Fruit fly (Drosophila melanogaster) whole organism, embryonic: ENCODE data around the gene CG42671.

ENCODE experiments used
- Atf6 ChIP-seq: fragments of 200-800 bp; sonication (Bioruptor generic); IDR thresholded peaks from 2 replicates; pipeline ENCODE4 v1.3.6; 2022; ENCODE audit warnings: missing biosample characterization, missing genetic modification characterization
- B-H2 ChIP-seq: fragments of 200-800 bp; sonication (Bioruptor generic); optimal IDR thresholded peaks from 2 replicates; lab custom pipeline; 2018; ENCODE audit warnings: missing biosample characterization, mild to moderate bottlenecking, missing genetic modification characterization
- CG10274 ChIP-seq: fragments of 200-800 bp; sonication (Bioruptor generic); optimal IDR thresholded peaks from 3 replicates; lab custom pipeline; 2017; ENCODE audit warnings: missing biosample characterization, mild to moderate bottlenecking, missing genetic modification characterization
- CG10321 ChIP-seq: fragments of 200-800 bp; sonication (Bioruptor generic); IDR thresholded peaks from 2 replicates; pipeline ENCODE4 v1.3.6; 2022; ENCODE audit warnings: missing biosample characterization, missing genetic modification characterization
- CG10462 ChIP-seq: fragments of 200-800 bp; sonication (Bioruptor generic); optimal IDR thresholded peaks from 2 replicates; lab custom pipeline; 2016; ENCODE audit warnings: missing biosample characterization, missing genetic modification characterization
- CG10654 ChIP-seq: fragments of 200-800 bp; sonication (Bioruptor generic); optimal IDR thresholded peaks from 2 replicates; lab custom pipeline; 2016; ENCODE audit warnings: missing biosample characterization, missing genetic modification characterization
- CG10959 ChIP-seq: fragments of 200-800 bp; sonication (Bioruptor generic); IDR thresholded peaks from 2 replicates; pipeline ENCODE4 v1.3.6; 2022; ENCODE audit warnings: missing biosample characterization, missing genetic modification characterization
- CG11093 ChIP-seq: fragments of 200-800 bp; sonication (Bioruptor generic); IDR thresholded peaks from 3 replicates; pipeline ENCODE4 v1.3.6; 2022; ENCODE audit warnings: missing biosample characterization, missing genetic modification characterization
- CG12071 ChIP-seq: fragments of 200-800 bp; sonication (Bioruptor generic); optimal IDR thresholded peaks from 3 replicates; lab custom pipeline; 2018; ENCODE audit warnings: missing biosample characterization, mild to moderate bottlenecking, missing genetic modification characterization
- CG12104 ChIP-seq: fragments of 200-800 bp; sonication (Bioruptor generic); optimal IDR thresholded peaks from 3 replicates; lab custom pipeline; 2016; ENCODE audit warnings: missing biosample characterization, missing genetic modification characterization
- CG12769 ChIP-seq: fragments of 200-800 bp; sonication (Bioruptor generic); optimal IDR thresholded peaks from 2 replicates; lab custom pipeline; 2019; ENCODE audit warnings: missing biosample characterization, mild to moderate bottlenecking, missing genetic modification characterization, moderate library complexity
- CG14710 ChIP-seq: fragments of 200-800 bp; sonication (Bioruptor generic); optimal IDR thresholded peaks from 3 replicates; lab custom pipeline; 2019; ENCODE audit warnings: missing biosample characterization, mild to moderate bottlenecking, missing genetic modification characterization, moderate library complexity
- CG15479 ChIP-seq: fragments of 200-800 bp; sonication (Bioruptor generic); optimal IDR thresholded peaks from 3 replicates; lab custom pipeline; 2019; ENCODE audit warnings: missing biosample characterization, mild to moderate bottlenecking, missing genetic modification characterization, moderate library complexity
- CG16813 ChIP-seq: fragments of 200-800 bp; sonication (Bioruptor generic); IDR thresholded peaks from 3 replicates; pipeline ENCODE4 v1.3.6; 2022; ENCODE audit warnings: missing biosample characterization, missing genetic modification characterization; ENCODE audit not compliant: partially characterized antibody
- CG16863 ChIP-seq: fragments of 200-800 bp; sonication (Bioruptor generic); optimal IDR thresholded peaks from 3 replicates; lab custom pipeline; 2016; ENCODE audit warnings: missing biosample characterization, missing genetic modification characterization
- CG17186 ChIP-seq: fragments of 200-800 bp; sonication (Bioruptor generic); optimal IDR thresholded peaks from 3 replicates; lab custom pipeline; 2017; ENCODE audit warnings: missing biosample characterization, missing genetic modification reagents, missing genetic modification characterization
- CG18262 ChIP-seq: fragments of 200-800 bp; optimal IDR thresholded peaks from 3 replicates; lab custom pipeline; 2019; ENCODE audit warnings: missing biosample characterization, mild to moderate bottlenecking, missing genetic modification characterization, moderate library complexity
- CG18599 ChIP-seq: fragments of 200-800 bp; sonication (Bioruptor generic); optimal IDR thresholded peaks from 3 replicates; lab custom pipeline; 2017; ENCODE audit warnings: missing biosample characterization, missing genetic modification characterization, mild to moderate bottlenecking, moderate library complexity, missing genetic modification reagents
- CG33557 ChIP-seq: fragments of 200-800 bp; sonication (Bioruptor generic); optimal IDR thresholded peaks from 2 replicates; lab custom pipeline; 2019; ENCODE audit warnings: missing biosample characterization, mild to moderate bottlenecking, missing genetic modification characterization, moderate library complexity
- CG3726 ChIP-seq: fragments of 200-800 bp; sonication (Bioruptor generic); IDR thresholded peaks from 3 replicates; pipeline ENCODE4, ENCODE4 v1.3.6; 2022; ENCODE audit warnings: missing biosample characterization, missing genetic modification characterization
- CG3995 ChIP-seq: fragments of 200-800 bp; sonication (Bioruptor generic); optimal IDR thresholded peaks from 3 replicates; lab custom pipeline; 2016; ENCODE audit warnings: missing biosample characterization, missing genetic modification characterization
- CG6254 ChIP-seq: fragments of 200-800 bp; sonication (Bioruptor generic); optimal IDR thresholded peaks from 3 replicates; lab custom pipeline; 2017; ENCODE audit warnings: mild to moderate bottlenecking, missing biosample characterization, missing genetic modification reagents, missing genetic modification characterization
- CG7372 ChIP-seq: fragments of 200-800 bp; sonication (Bioruptor generic); IDR thresholded peaks from 2 replicates; pipeline ENCODE4 v1.3.6; 2022; ENCODE audit warnings: missing biosample characterization, missing genetic modification characterization
- CG7987 ChIP-seq: fragments of 200-800 bp; sonication (Bioruptor generic); optimal IDR thresholded peaks from 2 replicates; lab custom pipeline; 2018; ENCODE audit warnings: missing biosample characterization, mild to moderate bottlenecking, missing genetic modification characterization, moderate library complexity
- CTCF ChIP-seq: fragments of 200-800 bp; sonication (Bioruptor generic); optimal IDR thresholded peaks from 2 replicates; lab custom pipeline; 2017; ENCODE audit warnings: missing biosample characterization, mild to moderate bottlenecking, missing genetic modification characterization, moderate library complexity
- H15 ChIP-seq: fragments of 200-800 bp; sonication (Bioruptor generic); IDR thresholded peaks from 3 replicates; pipeline ENCODE4 v1.3.6; 2022; ENCODE audit warnings: missing biosample characterization, missing genetic modification characterization
- H2.0 ChIP-seq: fragments of 200-800 bp; sonication (Bioruptor generic); IDR thresholded peaks from 2 replicates; pipeline ENCODE4 v1.3.6; 2022; ENCODE audit warnings: missing biosample characterization, missing genetic modification characterization
- MTF-1 ChIP-seq: fragments of 200-800 bp; sonication (Bioruptor generic); optimal IDR thresholded peaks from 2 replicates; lab custom pipeline; 2018; ENCODE audit warnings: missing biosample characterization, mild to moderate bottlenecking, missing genetic modification characterization, borderline replicate concordance
- NfI ChIP-seq: fragments of 200-800 bp; sonication (Bioruptor generic); optimal IDR thresholded peaks from 3 replicates; lab custom pipeline; 2018; ENCODE audit warnings: missing biosample characterization, mild to moderate bottlenecking, missing genetic modification characterization, moderate library complexity
- Poxn ChIP-seq: fragments of 200-800 bp; sonication (Bioruptor generic); IDR thresholded peaks from 2 replicates; pipeline ENCODE4 v1.3.6; 2022; ENCODE audit warnings: missing biosample characterization, missing genetic modification characterization
- Ravus ChIP-seq: fragments of 200-800 bp; sonication (Bioruptor generic); IDR thresholded peaks from 2 replicates; pipeline ENCODE4 v1.3.6; 2022; ENCODE audit warnings: missing biosample characterization, missing genetic modification characterization
- Sry-β ChIP-seq: fragments of 200-800 bp; sonication (Bioruptor generic); optimal IDR thresholded peaks from 2 replicates; lab custom pipeline; 2018; ENCODE audit warnings: missing biosample characterization, mild to moderate bottlenecking, missing genetic modification characterization, moderate library complexity
- az2 ChIP-seq: fragments of 200-800 bp; sonication (Bioruptor generic); optimal IDR thresholded peaks from 3 replicates; lab custom pipeline; 2016; ENCODE audit warnings: missing biosample characterization, missing genetic modification characterization
- bab2 ChIP-seq: fragments of 200-800 bp; sonication (Bioruptor generic); optimal IDR thresholded peaks from 2 replicates; lab custom pipeline; 2016; ENCODE audit warnings: missing biosample characterization, missing genetic modification characterization
- bowl ChIP-seq: fragments of 200-800 bp; sonication (Bioruptor generic); IDR thresholded peaks from 2 replicates; pipeline ENCODE4 v1.3.6; 2022; ENCODE audit warnings: missing biosample characterization, missing genetic modification characterization
- cato ChIP-seq: fragments of 200-800 bp; sonication (Bioruptor generic); optimal IDR thresholded peaks from 2 replicates; lab custom pipeline; 2016; ENCODE audit warnings: missing biosample characterization, missing genetic modification characterization, borderline replicate concordance
- corto ChIP-seq: fragments of 200-800 bp; sonication (Bioruptor generic); optimal IDR thresholded peaks from 2 replicates; lab custom pipeline; 2016; ENCODE audit warnings: missing biosample characterization, mild to moderate bottlenecking, missing genetic modification characterization, moderate library complexity
- da ChIP-seq: fragments of 200-800 bp; sonication (Bioruptor generic); optimal IDR thresholded peaks from 2 replicates; lab custom pipeline; 2016; ENCODE audit warnings: missing biosample characterization, missing genetic modification characterization
- dimm ChIP-seq: fragments of 200-800 bp; sonication (Bioruptor generic); IDR thresholded peaks from 2 replicates; pipeline ENCODE4 v1.3.6; 2022; ENCODE audit warnings: missing biosample characterization, missing genetic modification characterization
- grau ChIP-seq: fragments of 200-800 bp; optimal IDR thresholded peaks from 3 replicates; lab custom pipeline; 2019; ENCODE audit warnings: missing biosample characterization, mild to moderate bottlenecking, missing genetic modification characterization, moderate library complexity
- her ChIP-seq: fragments of 200-800 bp; sonication (Bioruptor generic); optimal IDR thresholded peaks from 2 replicates; lab custom pipeline; 2016; ENCODE audit warnings: missing biosample characterization, missing genetic modification characterization
- ken ChIP-seq: fragments of 200-800 bp; sonication (Bioruptor generic); IDR thresholded peaks from 3 replicates; pipeline ENCODE4 v1.3.6; 2022; ENCODE audit warnings: missing biosample characterization, missing genetic modification characterization
- nmo ChIP-seq: fragments of 200-800 bp; sonication (Bioruptor generic); optimal IDR thresholded peaks from 2 replicates; lab custom pipeline; 2018; ENCODE audit warnings: missing biosample characterization, mild to moderate bottlenecking, missing genetic modification characterization, moderate library complexity
- org-1 ChIP-seq: fragments of 200-800 bp; sonication (Bioruptor generic); optimal IDR thresholded peaks from 2 replicates; lab custom pipeline; 2017; ENCODE audit warnings: missing biosample characterization, missing genetic modification characterization
- pnt ChIP-seq: fragments of 200-800 bp; sonication (Bioruptor generic); optimal IDR thresholded peaks from 3 replicates; lab custom pipeline; 2016; ENCODE audit warnings: missing biosample characterization, missing genetic modification characterization
- ranshi ChIP-seq: fragments of 200-800 bp; sonication (Bioruptor generic); IDR thresholded peaks from 2 replicates; pipeline ENCODE4 v1.3.6; 2022; ENCODE audit warnings: missing biosample characterization, missing genetic modification characterization
- stc ChIP-seq: fragments of 200-800 bp; sonication (Bioruptor generic); IDR thresholded peaks from 2 replicates; pipeline ENCODE4 v1.3.6; 2022; ENCODE audit warnings: missing biosample characterization, missing genetic modification characterization
- tap ChIP-seq: fragments of 200-800 bp; optimal IDR thresholded peaks from 3 replicates; lab custom pipeline; 2019; ENCODE audit warnings: missing biosample characterization, mild to moderate bottlenecking, missing genetic modification characterization, moderate library complexity
- trem ChIP-seq: fragments of 200-800 bp; optimal IDR thresholded peaks from 3 replicates; lab custom pipeline; 2019; ENCODE audit warnings: missing biosample characterization, mild to moderate bottlenecking, missing genetic modification characterization, moderate library complexity

CG42671 gene

DNA sequence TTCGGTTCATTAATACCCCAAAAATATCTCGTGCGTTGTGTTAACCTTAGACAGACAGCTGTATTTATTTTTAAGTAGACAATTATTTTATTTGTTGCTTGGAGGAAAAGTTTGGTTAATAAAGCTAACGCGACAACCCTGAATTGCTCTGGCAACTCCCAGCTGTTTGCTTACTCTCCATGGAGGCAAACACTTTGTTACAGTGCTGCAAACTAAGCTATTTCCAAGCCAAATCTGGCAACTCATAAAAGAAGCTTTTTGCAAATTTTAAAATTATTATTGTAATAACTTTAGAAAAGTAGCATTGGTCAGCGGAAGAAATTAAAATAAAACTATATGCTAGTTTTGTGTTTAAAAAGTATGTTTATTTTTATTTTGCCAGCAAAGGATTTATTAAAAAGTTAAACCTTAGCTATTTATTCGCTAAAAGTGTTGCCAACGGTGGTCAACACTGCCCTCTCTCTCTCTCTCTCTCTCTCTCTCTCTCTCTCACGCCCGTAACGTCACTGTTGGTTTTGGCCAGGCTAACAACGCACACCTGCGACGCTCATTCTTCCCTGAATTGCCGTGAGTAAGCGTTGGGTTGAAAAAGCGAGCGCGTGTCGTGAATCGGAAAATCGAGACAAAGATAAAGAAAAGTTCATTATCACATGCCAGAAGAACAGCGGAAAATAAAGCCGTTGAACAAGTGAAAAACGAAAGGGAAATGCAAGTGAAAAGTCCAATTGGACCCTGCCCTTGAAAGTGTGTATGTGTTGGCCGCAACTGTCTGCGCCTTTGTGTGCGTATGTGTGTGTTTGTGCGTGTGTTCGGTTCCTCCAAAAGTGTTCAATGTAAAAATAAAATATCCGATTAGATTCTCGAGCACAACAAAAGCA lies 1.2 kb downstream of the CG42671 start (continued):
- TF ChIP-seq Ravus (GFP tag; lab: Robert Waterston, UW): peak; percentile 69
- TF ChIP-seq CG16813 (GFP tag; lab: Robert Waterston, UW): no peak
- TF ChIP-seq B-H2 (GFP tag; lab: Kevin White, UChicago): peak; percentile 56
- TF ChIP-seq CG18599 (GFP tag; lab: Kevin White, UChicago): peak; percentile 96
- peak; percentile 84 for TF ChIP-seq CG18262
- TF ChIP-seq da (GFP tag; lab: Kevin White, UChicago): peak; percentile 54
- peak; percentile 84 for TF ChIP-seq CG10654
- peak; percentile 83 for TF ChIP-seq org-1 (GFP tag; lab: Kevin White, UChicago)
- peak; percentile 94 for TF ChIP-seq stc (GFP tag; lab: Robert Waterston, UW)
- TF ChIP-seq CG7987 (GFP tag; lab: Kevin White, UChicago): peak; percentile 75
- peak; percentile 38 for TF ChIP-seq CG10462 (GFP tag; lab: Kevin White, UChicago)
- TF ChIP-seq CG7372 (GFP tag; lab: Robert Waterston, UW): peak; percentile 90
- TF ChIP-seq MTF-1 (GFP tag; lab: Kevin White, UChicago): peak; percentile 80
- peak; percentile 82 for TF ChIP-seq pnt (GFP tag; lab: Kevin White, UChicago)
- TF ChIP-seq her (GFP tag; lab: Kevin White, UChicago): peak; percentile 88
- peak; percentile 93 for TF ChIP-seq Atf6 (GFP tag; lab: Robert Waterston, UW)
- peak; percentile 94 for TF ChIP-seq ranshi (GFP tag; lab: Robert Waterston, UW)
- TF ChIP-seq grau (tag; lab: Kevin White, UChicago): peak; percentile 83
- peak; percentile 92 for TF ChIP-seq H2.0 (GFP tag; lab: Robert Waterston, UW)
- peak; percentile 88 for TF ChIP-seq az2 (GFP tag; lab: Kevin White, UChicago)
- TF ChIP-seq CG12104 (GFP tag; lab: Kevin White, UChicago): peak; percentile 84
- peak; percentile 86 for TF ChIP-seq CG16863 (GFP tag; lab: Kevin White, UChicago)
- TF ChIP-seq CG10274: peak; percentile 67
- peak; percentile 77 for TF ChIP-seq trem (tag; lab: Kevin White, UChicago)
- peak; percentile 66 for TF ChIP-seq cato (GFP tag; lab: Kevin White, UChicago)
- TF ChIP-seq dimm: 0 out of 2 replicates have a peak, but pooled peaks have one; percentile 8
- peak; percentile 87 for TF ChIP-seq corto (GFP tag; lab: Kevin White, UChicago)
- TF ChIP-seq CG15479 (GFP tag; lab: Kevin White, UChicago): no peak
- peak; percentile 82 for TF ChIP-seq bowl
- TF ChIP-seq Poxn (GFP tag; lab: Robert Waterston, UW): peak; percentile 86
- TF ChIP-seq NfI: peak; percentile 85
- TF ChIP-seq bab2: peak; percentile 90
- TF ChIP-seq CG3995: peak; percentile 47
- peak; percentile 30 for TF ChIP-seq CG33557
- peak; percentile 97 for TF ChIP-seq Sry-β
- peak; percentile 70 for TF ChIP-seq CG14710 (tag; lab: Kevin White, UChicago)
- peak; percentile 82 for TF ChIP-seq tap (tag; lab: Kevin White, UChicago)
- TF ChIP-seq ken: peak; percentile 85
- TF ChIP-seq CG17186 (GFP tag; lab: Kevin White, UChicago): peak; percentile 40
- peak; percentile 56; the same call in 1 of the 3 replicates for TF ChIP-seq CG11093
- TF ChIP-seq CG6254 (GFP tag; lab: Kevin White, UChicago): peak; percentile 81
- peak; percentile 79 for TF ChIP-seq CG10959 (GFP tag; lab: Robert Waterston, UW)
- peak; percentile 58 for TF ChIP-seq nmo (GFP tag; lab: Kevin White, UChicago)
- peak; percentile 95 for TF ChIP-seq CG12769 (tag; lab: Kevin White, UChicago)
- TF ChIP-seq H15: peak; percentile 90
- peak; percentile 39 for TF ChIP-seq CTCF (GFP tag; lab: Kevin White, UChicago)
- peak; percentile 73 for TF ChIP-seq CG10321 (GFP tag; lab: Robert Waterston, UW)
- peak; percentile 83; the same call in 1 of the 3 replicates for TF ChIP-seq CG3726
- peak; percentile 92 for TF ChIP-seq CG12071 (GFP tag; lab: Kevin White, UChicago)
